Fruit fly (Drosophila melanogaster) whole organism, embryonic: Measurements from ENCODE around the gene CG5541.
A peak's percentile ranks its signal among the peaks of the same experiment; 100 is the strongest.

Source experiments
- ATbp ChIP-seq: fragments of 200-800 bp; sonication (Bioruptor generic); optimal IDR thresholded peaks from 2 replicates; lab custom pipeline; 2017; ENCODE audit warnings: missing biosample characterization, mild to moderate bottlenecking, missing genetic modification characterization, missing genetic modification reagents
- Ada2b ChIP-seq: fragments of 200-800 bp; sonication (Bioruptor generic); IDR thresholded peaks from 2 replicates; pipeline ENCODE4 v1.3.6; 2022; ENCODE audit warnings: missing biosample characterization, missing genetic modification characterization
- Asciz ChIP-seq: fragments of 200-800 bp; sonication (Bioruptor generic); optimal IDR thresholded peaks from 2 replicates; lab custom pipeline; 2017; ENCODE audit warnings: missing biosample characterization, mild to moderate bottlenecking, missing genetic modification characterization, missing genetic modification reagents
- Atf-2 ChIP-seq: fragments of 200-800 bp; sonication (Bioruptor generic); optimal IDR thresholded peaks from 2 replicates; lab custom pipeline; 2016; ENCODE audit warnings: missing biosample characterization, missing genetic modification characterization
- Blimp-1 ChIP-seq: fragments of 200-800 bp; sonication (Bioruptor generic); optimal IDR thresholded peaks from 3 replicates; lab custom pipeline; 2018; ENCODE audit warnings: missing biosample characterization, missing genetic modification characterization, mild to moderate bottlenecking, moderate library complexity, missing genetic modification reagents
- CG10147 ChIP-seq: fragments of 200-800 bp; sonication (Bioruptor generic); optimal IDR thresholded peaks from 2 replicates; lab custom pipeline; 2019; ENCODE audit warnings: missing biosample characterization, mild to moderate bottlenecking, missing genetic modification characterization, moderate library complexity
- CG11456 ChIP-seq: fragments of 200-800 bp; sonication (Bioruptor generic); IDR thresholded peaks from 3 replicates; pipeline ENCODE4 v1.3.6; 2022; ENCODE audit warnings: missing biosample characterization, missing genetic modification characterization
- CG1233 ChIP-seq: fragments of 200-800 bp; sonication (Bioruptor generic); optimal IDR thresholded peaks from 4 replicates; lab custom pipeline; 2018; ENCODE audit warnings: missing biosample characterization, mild to moderate bottlenecking, missing genetic modification characterization
- CG12744 ChIP-seq: fragments of 200-800 bp; sonication (Bioruptor generic); optimal IDR thresholded peaks from 2 replicates; lab custom pipeline; 2016; ENCODE audit warnings: missing biosample characterization, missing genetic modification characterization
- CG14667 ChIP-seq: fragments of 200-800 bp; sonication (Bioruptor generic); IDR thresholded peaks from 2 replicates; pipeline ENCODE4 v1.3.6; 2022; ENCODE audit warnings: missing biosample characterization, missing genetic modification characterization
- CG15479 ChIP-seq: fragments of 200-800 bp; sonication (Bioruptor generic); optimal IDR thresholded peaks from 3 replicates; lab custom pipeline; 2019; ENCODE audit warnings: missing biosample characterization, mild to moderate bottlenecking, missing genetic modification characterization, moderate library complexity
- CG15514 ChIP-seq: fragments of 200-800 bp; sonication (Bioruptor generic); optimal IDR thresholded peaks from 3 replicates; lab custom pipeline; 2017; ENCODE audit warnings: missing biosample characterization, missing genetic modification characterization, mild to moderate bottlenecking, moderate library complexity, missing genetic modification reagents
- CG16779 ChIP-seq: fragments of 200-800 bp; sonication (Bioruptor generic); IDR thresholded peaks from 2 replicates; pipeline ENCODE4 v1.3.6; 2022; ENCODE audit warnings: missing biosample characterization, missing genetic modification characterization
- CG17361 ChIP-seq: fragments of 200-800 bp; sonication (Bioruptor generic); IDR thresholded peaks from 3 replicates; pipeline ENCODE4 v1.3.6; 2022; ENCODE audit warnings: missing biosample characterization, missing genetic modification characterization
- CG18476 ChIP-seq: fragments of 200-800 bp; sonication (Bioruptor generic); optimal IDR thresholded peaks from 2 replicates; lab custom pipeline; 2016; ENCODE audit warnings: missing biosample characterization, mild to moderate bottlenecking, missing genetic modification characterization
- CG2712 ChIP-seq: fragments of 200-800 bp; optimal IDR thresholded peaks from 3 replicates; lab custom pipeline; 2019; ENCODE audit warnings: missing biosample characterization, mild to moderate bottlenecking, missing genetic modification characterization, moderate library complexity
- CG2875 ChIP-seq: fragments of 200-800 bp; sonication (Bioruptor generic); optimal IDR thresholded peaks from 2 replicates; lab custom pipeline; 2017; ENCODE audit warnings: missing biosample characterization, mild to moderate bottlenecking, missing genetic modification characterization, missing genetic modification reagents
- CG31224 ChIP-seq: fragments of 200-800 bp; sonication (Bioruptor generic); IDR thresholded peaks from 2 replicates; pipeline ENCODE4 v1.3.6; 2022; ENCODE audit warnings: missing biosample characterization, missing genetic modification characterization
- CG31365 ChIP-seq: fragments of 200-800 bp; sonication (Bioruptor generic); optimal IDR thresholded peaks from 2 replicates; lab custom pipeline; 2018; ENCODE audit warnings: missing biosample characterization, mild to moderate bottlenecking, missing genetic modification characterization
- CG4360 ChIP-seq: fragments of 200-800 bp; sonication (Bioruptor generic); IDR thresholded peaks from 2 replicates; pipeline ENCODE4 v1.3.6; 2022; ENCODE audit warnings: missing biosample characterization, missing genetic modification characterization
- CG43689 ChIP-seq: fragments of 200-800 bp; sonication (Bioruptor generic); IDR thresholded peaks from 2 replicates; pipeline ENCODE4 v1.3.6; 2022; ENCODE audit warnings: missing biosample characterization, missing genetic modification characterization
- CG6689 ChIP-seq: fragments of 200-800 bp; sonication (Bioruptor generic); IDR thresholded peaks from 2 replicates; pipeline ENCODE4 v1.3.6; 2022; ENCODE audit warnings: missing biosample characterization, missing genetic modification characterization
- CG8281 ChIP-seq: fragments of 200-800 bp; sonication (Bioruptor generic); optimal IDR thresholded peaks from 2 replicates; lab custom pipeline; 2018; ENCODE audit warnings: missing biosample characterization, mild to moderate bottlenecking, missing genetic modification characterization, moderate library complexity
- CkIIα-i1 ChIP-seq: fragments of 200-800 bp; sonication (Bioruptor generic); IDR thresholded peaks from 2 replicates; pipeline ENCODE4 v1.3.6; 2022; ENCODE audit warnings: missing biosample characterization, missing genetic modification characterization
- Dbx ChIP-seq: fragments of 200-800 bp; sonication (Bioruptor generic); IDR thresholded peaks from 3 replicates; pipeline ENCODE4 v1.3.6; 2022; ENCODE audit warnings: missing biosample characterization, missing genetic modification characterization
- Doc2 ChIP-seq: fragments of 200-800 bp; sonication (Bioruptor generic); IDR thresholded peaks from 2 replicates; pipeline ENCODE4 v1.3.6; 2022; ENCODE audit warnings: missing biosample characterization, missing genetic modification characterization
- Dref ChIP-seq: fragments of 200-800 bp; sonication (Bioruptor generic); IDR thresholded peaks from 2 replicates; pipeline ENCODE4 v1.3.6; 2022; ENCODE audit warnings: missing biosample characterization, missing genetic modification characterization
- Elba2 ChIP-seq: fragments of 200-800 bp; sonication (Bioruptor generic); optimal IDR thresholded peaks from 3 replicates; lab custom pipeline; 2016; ENCODE audit warnings: missing biosample characterization, missing genetic modification characterization
- HHEX ChIP-seq: fragments of 200-800 bp; sonication (Bioruptor generic); optimal IDR thresholded peaks from 3 replicates; lab custom pipeline; 2017; ENCODE audit warnings: missing biosample characterization, mild to moderate bottlenecking, missing genetic modification characterization, missing genetic modification reagents
- Lhr ChIP-seq: fragments of 200-800 bp; sonication (Bioruptor generic); optimal IDR thresholded peaks from 3 replicates; lab custom pipeline; 2017; ENCODE audit warnings: mild to moderate bottlenecking, missing biosample characterization, missing genetic modification reagents, missing genetic modification characterization
- Lpt ChIP-seq: fragments of >200 bp; optimal IDR thresholded peaks from 2 replicates; lab custom pipeline; 2018; ENCODE audit warnings: missing biosample characterization, missing genetic modification characterization
- MTF-1 ChIP-seq: fragments of 200-800 bp; sonication (Bioruptor generic); optimal IDR thresholded peaks from 2 replicates; lab custom pipeline; 2018; ENCODE audit warnings: missing biosample characterization, mild to moderate bottlenecking, missing genetic modification characterization, borderline replicate concordance
- NFAT ChIP-seq: fragments of 200-800 bp; sonication (Bioruptor generic); IDR thresholded peaks from 2 replicates; pipeline ENCODE4 v1.3.6; 2022; ENCODE audit warnings: missing biosample characterization, missing genetic modification characterization
- PHDP ChIP-seq: fragments of 200-800 bp; sonication (Bioruptor generic); optimal IDR thresholded peaks from 3 replicates; lab custom pipeline; 2018; ENCODE audit warnings: missing biosample characterization, mild to moderate bottlenecking, missing genetic modification characterization, moderate library complexity
- caup ChIP-seq: fragments of 200-800 bp; sonication (Bioruptor generic); optimal IDR thresholded peaks from 3 replicates; lab custom pipeline; 2017; ENCODE audit warnings: missing biosample characterization, mild to moderate bottlenecking, missing genetic modification characterization, moderate library complexity; ENCODE audit not compliant: severe bottlenecking
- chn ChIP-seq: fragments of 200-800 bp; sonication (Bioruptor generic); optimal IDR thresholded peaks from 2 replicates; lab custom pipeline; 2016; ENCODE audit warnings: missing biosample characterization, missing genetic modification characterization
- eve ChIP-seq, 2 experiments: fragments of >200 bp; optimal IDR thresholded peaks; 2 replicates each; lab custom pipeline; 2017; ENCODE audit warnings: missing biosample characterization in 2 of 2, missing genetic modification characterization in 2 of 2
- fd3F ChIP-seq: fragments of 200-800 bp; sonication (Bioruptor generic); optimal IDR thresholded peaks from 2 replicates; lab custom pipeline; 2018; ENCODE audit warnings: missing biosample characterization, mild to moderate bottlenecking, missing genetic modification characterization, moderate library complexity
- gsb ChIP-seq: fragments of 200-800 bp; sonication (Bioruptor generic); IDR thresholded peaks from 2 replicates; pipeline ENCODE4 v1.3.6; 2022; ENCODE audit warnings: missing biosample characterization, missing genetic modification characterization
- gsb-n ChIP-seq: fragments of 200-800 bp; sonication (Bioruptor generic); optimal IDR thresholded peaks from 3 replicates; lab custom pipeline; 2018; ENCODE audit warnings: missing biosample characterization, mild to moderate bottlenecking, missing genetic modification characterization
- hth ChIP-seq: fragments of >200 bp; optimal IDR thresholded peaks from 2 replicates; lab custom pipeline; 2017; ENCODE audit warnings: inconsistent platforms
- jumu ChIP-seq: fragments of 200-800 bp; sonication (Bioruptor generic); optimal IDR thresholded peaks from 3 replicates; lab custom pipeline; 2016; ENCODE audit warnings: missing biosample characterization, missing genetic modification characterization
- klu ChIP-seq: fragments of 200-800 bp; sonication (Bioruptor generic); IDR thresholded peaks from 2 replicates; pipeline ENCODE4 v1.3.6; 2022; ENCODE audit warnings: missing biosample characterization, missing genetic modification characterization
- knrl ChIP-seq: fragments of 200-800 bp; sonication (Bioruptor generic); IDR thresholded peaks from 3 replicates; pipeline ENCODE4 v1.3.6; 2022; ENCODE audit warnings: missing biosample characterization, missing genetic modification characterization; ENCODE audit not compliant: partially characterized antibody
- mirr ChIP-seq: fragments of 200-800 bp; sonication (Bioruptor generic); optimal IDR thresholded peaks from 3 replicates; lab custom pipeline; 2018; ENCODE audit warnings: missing biosample characterization, mild to moderate bottlenecking, missing genetic modification characterization
- mld ChIP-seq: fragments of 200-800 bp; sonication (Bioruptor generic); IDR thresholded peaks from 3 replicates; pipeline ENCODE4 v1.3.6; 2022; ENCODE audit warnings: missing biosample characterization, missing genetic modification characterization; ENCODE audit not compliant: partially characterized antibody
- pita ChIP-seq: fragments of 200-800 bp; sonication (Bioruptor generic); optimal IDR thresholded peaks from 2 replicates; lab custom pipeline; 2017; ENCODE audit warnings: missing biosample characterization, mild to moderate bottlenecking, missing genetic modification characterization
- ranshi ChIP-seq: fragments of 200-800 bp; sonication (Bioruptor generic); IDR thresholded peaks from 2 replicates; pipeline ENCODE4 v1.3.6; 2022; ENCODE audit warnings: missing biosample characterization, missing genetic modification characterization
- scrt ChIP-seq: fragments of 200-800 bp; sonication (Bioruptor generic); optimal IDR thresholded peaks from 2 replicates; lab custom pipeline; 2018; ENCODE audit warnings: missing biosample characterization, mild to moderate bottlenecking, missing genetic modification characterization, moderate library complexity
- toy ChIP-seq: fragments of 200-800 bp; sonication (Bioruptor generic); IDR thresholded peaks from 2 replicates; pipeline ENCODE4 v1.3.6; 2022; ENCODE audit warnings: missing biosample characterization, missing genetic modification characterization
- wor ChIP-seq: fragments of 200-800 bp; sonication (Bioruptor generic); IDR thresholded peaks from 2 replicates; pipeline ENCODE4 v1.3.6; 2022; ENCODE audit warnings: missing biosample characterization, missing genetic modification characterization
- zfh2 ChIP-seq: fragments of 200-800 bp; sonication (Bioruptor generic); optimal IDR thresholded peaks from 2 replicates; lab custom pipeline; 2016; ENCODE audit warnings: missing biosample characterization, missing genetic modification characterization

CG5541 gene

dm6 chrX:15078394-15078793, 34.5 kb downstream of the CG5541 start (continued):
- no peak for TF ChIP-seq gsb-n
- TF ChIP-seq Ada2b (GFP tag; lab: Robert Waterston, UW): no peak
- no peak for TF ChIP-seq CG2712
- peak; percentile 92 for TF ChIP-seq mirr (GFP tag; lab: Kevin White, UChicago)
- peak; percentile 48 for TF ChIP-seq MTF-1 (GFP tag; lab: Kevin White, UChicago)
- peak; percentile 38 for TF ChIP-seq CG2875 (GFP tag; lab: Kevin White, UChicago)
- no peak for TF ChIP-seq CG11456 (GFP tag; lab: Robert Waterston, UW)
- TF ChIP-seq CG17361: no peak
- TF ChIP-seq CG15479: no peak
- no peak for TF ChIP-seq chn
- TF ChIP-seq CG43689 (GFP tag; lab: Robert Waterston, UW): no peak
- TF ChIP-seq knrl (GFP tag; lab: Robert Waterston, UW): no peak
- TF ChIP-seq HHEX (GFP tag; lab: Kevin White, UChicago): no peak
- no peak for TF ChIP-seq CG12744 (GFP tag; lab: Kevin White, UChicago)
- no peak for TF ChIP-seq Dref (GFP tag; lab: Robert Waterston, UW)
- no peak for TF ChIP-seq CG31365 (tag; lab: Kevin White, UChicago)
- no peak for TF ChIP-seq pita (GFP tag; lab: Kevin White, UChicago)
- no peak for TF ChIP-seq CG8281 (tag; lab: Kevin White, UChicago)
- TF ChIP-seq Asciz (GFP tag; lab: Kevin White, UChicago): peak; percentile 56
- TF ChIP-seq caup (GFP tag; lab: Kevin White, UChicago): no peak
- no peak for TF ChIP-seq CG1233 (GFP tag; lab: Kevin White, UChicago)
- no peak for TF ChIP-seq CG15514
- no peak for TF ChIP-seq scrt
- no peak for TF ChIP-seq Lpt (GFP tag; lab: Kevin White, UChicago)
- TF ChIP-seq fd3F (GFP tag; lab: Kevin White, UChicago): no peak
- TF ChIP-seq CG14667: no peak
- no peak for TF ChIP-seq CG4360 (GFP tag; lab: Robert Waterston, UW)
- TF ChIP-seq CG16779 (GFP tag; lab: Robert Waterston, UW): no peak
- peak; percentile 30 for TF ChIP-seq Blimp-1 (GFP tag; lab: Kevin White, UChicago)
- TF ChIP-seq Atf-2 (GFP tag; lab: Kevin White, UChicago): no peak
- TF ChIP-seq CG18476: no peak
- TF ChIP-seq zfh2 (GFP tag; lab: Kevin White, UChicago): no peak
- no peak for TF ChIP-seq Elba2 (GFP tag; lab: Kevin White, UChicago)
- no peak for TF ChIP-seq gsb
- no peak for TF ChIP-seq Lhr
- no peak for TF ChIP-seq wor (GFP tag; lab: Robert Waterston, UW)
- no peak for TF ChIP-seq toy (GFP tag; lab: Robert Waterston, UW)
- no peak for TF ChIP-seq Doc2 (GFP tag; lab: Robert Waterston, UW)
- no peak for TF ChIP-seq CG31224
- TF ChIP-seq CkIIα-i1: no peak
- no peak for TF ChIP-seq hth (lab: Kevin White, UChicago)
- TF ChIP-seq NFAT (GFP tag; lab: Robert Waterston, UW): no peak
- TF ChIP-seq mld (GFP tag; lab: Robert Waterston, UW): no peak
- TF ChIP-seq klu: no peak
- TF ChIP-seq ranshi: no peak
- TF ChIP-seq jumu (GFP tag; lab: Kevin White, UChicago): no peak
- TF ChIP-seq CG6689 (GFP tag; lab: Robert Waterston, UW): no peak
- no peak for TF ChIP-seq CG10147 (GFP tag; lab: Kevin White, UChicago)
- TF ChIP-seq PHDP (tag; lab: Kevin White, UChicago): no peak
- TF ChIP-seq Dbx: no peak
- no peak for TF ChIP-seq eve (GFP tag; optimal IDR thresholded peaks at IDR 0.05; lab: Kevin White, UChicago)
- peak; percentile 62 for TF ChIP-seq ATbp (GFP tag; lab: Kevin White, UChicago)
